Worm (Caenorhabditis elegans) whole organism, L4 larva: ENCODE data around the gene C04F5.2.

ENCODE experiments used
- ceh-82 ChIP-seq: sonication (generic microtip); optimal IDR thresholded peaks from 2 replicates; lab custom pipeline; 2017; ENCODE audit warnings: missing biosample characterization, missing genetic modification characterization
- dmd-8 ChIP-seq: fragments of 200-800 bp; sonication (Bioruptor generic); IDR thresholded peaks from 2 replicates; pipeline ENCODE4 v1.3.6; 2022; ENCODE audit warnings: missing genetic modification characterization, missing compliant biosample characterization
- hmg-1.1 ChIP-seq: fragments of 200-800 bp; sonication (Bioruptor generic); IDR thresholded peaks from 2 replicates; pipeline ENCODE4 v1.3.6; 2022; ENCODE audit warnings: missing genetic modification reagents, missing genetic modification characterization, missing compliant biosample characterization
- lin-39 ChIP-seq: fragments of 150-350 bp; optimal IDR thresholded peaks from 2 replicates; lab custom pipeline; 2014; ENCODE audit warnings: missing biosample characterization, missing genetic modification reagents, missing genetic modification characterization
- nhr-76 ChIP-seq: fragments of 150-350 bp; optimal IDR thresholded peaks from 2 replicates; lab custom pipeline; 2014; ENCODE audit warnings: missing biosample characterization, missing genetic modification characterization
- sdz-12 ChIP-seq: fragments of 200-800 bp; sonication (Bioruptor generic); optimal IDR thresholded peaks from 2 replicates; lab custom pipeline; 2018; ENCODE audit warnings: mild to moderate bottlenecking, missing genetic modification characterization, missing compliant biosample characterization
- set-16 ChIP-seq: fragments of 200-800 bp; sonication (Bioruptor generic); IDR thresholded peaks from 2 replicates; pipeline ENCODE4 v1.3.6; 2022; ENCODE audit warnings: missing genetic modification reagents, missing genetic modification characterization, missing compliant biosample characterization
- unc-62 ChIP-seq, 3 experiments: fragments of 150-350 bp in 1 of 3; sonication (generic microtip); optimal IDR thresholded peaks in 2 of 3; peaks in 1 of 3; 1 replicate in 1 of 3; 2 replicates in 2 of 3; lab custom pipeline; 2014 to 2017; ENCODE audit warnings: missing biosample characterization in 3 of 3, missing genetic modification characterization in 3 of 3, missing genetic modification reagents in 3 of 3, missing genotype in 1 of 3

- TF ChIP-seq set-16 (GFP tag; lab: Robert Waterston, UW) (no peak), unc-62 (GFP tag; optimal IDR thresholded peaks at IDR 0.05 in 1 of 2; lab: Kevin White, UChicago) (no peak), unc-62 (tag; optimal IDR thresholded peaks at IDR 0.05; lab: Kevin White, UChicago) (no peak), sdz-12 (no peak), lin-39 (tag; lab: Kevin White, UChicago) (no peak), hmg-1.1 (GFP tag; lab: Robert Waterston, UW) (no peak), dmd-8 (GFP tag; lab: Robert Waterston, UW) (no peak), ceh-82 (tag; lab: Kevin White, UChicago) (no peak), nhr-76 (no peak)
These were observed 22.7 kb upstream of the C04F5.2 start, which contains the start of gene sid-1 for ce11 chrV:5119679-5120078.
